Fruit fly (Drosophila melanogaster) whole organism, embryonic: ENCODE measurements around the gene Gad1.

Source experiments
- Atf-2 ChIP-seq: fragments of 200-800 bp; sonication (Bioruptor generic); optimal IDR thresholded peaks from 2 replicates; lab custom pipeline; 2016; ENCODE audit warnings: missing biosample characterization, missing genetic modification characterization
- B-H2 ChIP-seq: fragments of 200-800 bp; sonication (Bioruptor generic); optimal IDR thresholded peaks from 2 replicates; lab custom pipeline; 2018; ENCODE audit warnings: missing biosample characterization, mild to moderate bottlenecking, missing genetic modification characterization
- CG10147 ChIP-seq: fragments of 200-800 bp; sonication (Bioruptor generic); optimal IDR thresholded peaks from 2 replicates; lab custom pipeline; 2019; ENCODE audit warnings: missing biosample characterization, mild to moderate bottlenecking, missing genetic modification characterization, moderate library complexity
- CG1024 ChIP-seq: fragments of 200-800 bp; sonication (Bioruptor generic); IDR thresholded peaks from 2 replicates; pipeline ENCODE4 v1.3.6; 2022; ENCODE audit warnings: missing biosample characterization, missing genetic modification characterization
- CG10267 ChIP-seq: fragments of 200-800 bp; sonication (Bioruptor generic); optimal IDR thresholded peaks from 2 replicates; lab custom pipeline; 2018; ENCODE audit warnings: missing biosample characterization, mild to moderate bottlenecking, missing genetic modification characterization, moderate library complexity
- CG10274 ChIP-seq: fragments of 200-800 bp; sonication (Bioruptor generic); optimal IDR thresholded peaks from 3 replicates; lab custom pipeline; 2017; ENCODE audit warnings: missing biosample characterization, mild to moderate bottlenecking, missing genetic modification characterization
- CG10565 ChIP-seq: fragments of 200-800 bp; sonication (Bioruptor generic); optimal IDR thresholded peaks from 3 replicates; lab custom pipeline; 2016; ENCODE audit warnings: missing biosample characterization, mild to moderate bottlenecking, missing genetic modification characterization
- CG11085 ChIP-seq: fragments of 200-800 bp; sonication (Bioruptor generic); IDR thresholded peaks from 2 replicates; pipeline ENCODE4 v1.3.6; 2022; ENCODE audit warnings: missing biosample characterization, missing genetic modification characterization
- CG12942 ChIP-seq: fragments of 200-800 bp; sonication (Bioruptor generic); optimal IDR thresholded peaks from 3 replicates; lab custom pipeline; 2016; ENCODE audit warnings: missing biosample characterization, missing genetic modification characterization
- CG13296 ChIP-seq: fragments of 200-800 bp; sonication (Bioruptor generic); optimal IDR thresholded peaks from 3 replicates; lab custom pipeline; 2018; ENCODE audit warnings: missing biosample characterization, mild to moderate bottlenecking, missing genetic modification characterization
- CG15479 ChIP-seq: fragments of 200-800 bp; sonication (Bioruptor generic); optimal IDR thresholded peaks from 3 replicates; lab custom pipeline; 2019; ENCODE audit warnings: missing biosample characterization, mild to moderate bottlenecking, missing genetic modification characterization, moderate library complexity
- CG1602 ChIP-seq: fragments of 200-800 bp; sonication (Bioruptor generic); optimal IDR thresholded peaks from 3 replicates; lab custom pipeline; 2016; ENCODE audit warnings: missing biosample characterization, missing genetic modification characterization
- CG1792 ChIP-seq: fragments of 200-800 bp; sonication (Bioruptor generic); optimal IDR thresholded peaks from 2 replicates; lab custom pipeline; 2016; ENCODE audit warnings: missing biosample characterization, missing genetic modification characterization
- CG18476 ChIP-seq: fragments of 200-800 bp; sonication (Bioruptor generic); optimal IDR thresholded peaks from 2 replicates; lab custom pipeline; 2016; ENCODE audit warnings: missing biosample characterization, mild to moderate bottlenecking, missing genetic modification characterization
- CG2129 ChIP-seq: fragments of 200-800 bp; sonication (Bioruptor generic); IDR thresholded peaks from 2 replicates; pipeline ENCODE4 v1.3.6; 2022; ENCODE audit warnings: missing biosample characterization, missing genetic modification characterization; ENCODE audit not compliant: partially characterized antibody
- CG2712 ChIP-seq: fragments of 200-800 bp; optimal IDR thresholded peaks from 3 replicates; lab custom pipeline; 2019; ENCODE audit warnings: missing biosample characterization, mild to moderate bottlenecking, missing genetic modification characterization, moderate library complexity
- CG30020 ChIP-seq: fragments of 200-800 bp; optimal IDR thresholded peaks from 2 replicates; lab custom pipeline; 2019; ENCODE audit warnings: missing biosample characterization, mild to moderate bottlenecking, missing genetic modification characterization, moderate library complexity
- CG3995 ChIP-seq: fragments of 200-800 bp; sonication (Bioruptor generic); optimal IDR thresholded peaks from 3 replicates; lab custom pipeline; 2016; ENCODE audit warnings: missing biosample characterization, missing genetic modification characterization
- CG4282 ChIP-seq: fragments of 200-800 bp; sonication (Bioruptor generic); optimal IDR thresholded peaks from 2 replicates; lab custom pipeline; 2016; ENCODE audit warnings: missing biosample characterization, missing genetic modification characterization
- CG4854 ChIP-seq: fragments of 200-800 bp; sonication (Bioruptor generic); optimal IDR thresholded peaks from 2 replicates; lab custom pipeline; 2016; ENCODE audit warnings: missing biosample characterization, missing genetic modification characterization, inconsistent platforms
- CG6683 ChIP-seq: fragments of 200-800 bp; sonication (Bioruptor generic); optimal IDR thresholded peaks from 2 replicates; lab custom pipeline; 2017; ENCODE audit warnings: missing biosample characterization, mild to moderate bottlenecking, missing genetic modification characterization, missing genetic modification reagents
- CG6765 ChIP-seq: fragments of 200-800 bp; sonication (Bioruptor generic); optimal IDR thresholded peaks from 3 replicates; lab custom pipeline; 2017; ENCODE audit warnings: missing biosample characterization, mild to moderate bottlenecking, missing genetic modification characterization
- CG7745 ChIP-seq: fragments of 200-800 bp; sonication (Bioruptor generic); optimal IDR thresholded peaks from 2 replicates; lab custom pipeline; 2018; ENCODE audit warnings: missing biosample characterization, mild to moderate bottlenecking, missing genetic modification characterization, moderate library complexity
- CHES-1-like ChIP-seq: fragments of 200-800 bp; sonication (Bioruptor generic); optimal IDR thresholded peaks from 2 replicates; lab custom pipeline; 2016; ENCODE audit warnings: missing biosample characterization, missing genetic modification characterization
- Dbx ChIP-seq: fragments of 200-800 bp; sonication (Bioruptor generic); IDR thresholded peaks from 3 replicates; pipeline ENCODE4 v1.3.6; 2022; ENCODE audit warnings: missing biosample characterization, missing genetic modification characterization
- Dek ChIP-seq: fragments of 200-800 bp; sonication (Bioruptor generic); optimal IDR thresholded peaks from 3 replicates; lab custom pipeline; 2019; ENCODE audit warnings: missing biosample characterization, mild to moderate bottlenecking, missing genetic modification characterization, moderate library complexity
- Eip74EF ChIP-seq, 2 experiments: fragments of 200-800 bp in 1 of 2; fragments of >200 bp in 1 of 2; sonication (Bioruptor generic) in 1 of 2; optimal IDR thresholded peaks; 2 replicates each; lab custom pipeline; 2017 to 2019; ENCODE audit warnings: missing biosample characterization in 2 of 2, missing genetic modification characterization in 2 of 2, mild to moderate bottlenecking in 1 of 2, moderate library complexity in 1 of 2
- Elba2 ChIP-seq: fragments of 200-800 bp; sonication (Bioruptor generic); optimal IDR thresholded peaks from 3 replicates; lab custom pipeline; 2016; ENCODE audit warnings: missing biosample characterization, missing genetic modification characterization
- Lhr ChIP-seq: fragments of 200-800 bp; sonication (Bioruptor generic); optimal IDR thresholded peaks from 3 replicates; lab custom pipeline; 2017; ENCODE audit warnings: mild to moderate bottlenecking, missing biosample characterization, missing genetic modification reagents, missing genetic modification characterization
- Mad ChIP-seq: fragments of 200-800 bp; sonication (Bioruptor generic); optimal IDR thresholded peaks from 2 replicates; lab custom pipeline; 2016; ENCODE audit warnings: missing biosample characterization, missing genetic modification characterization
- NFAT ChIP-seq: fragments of 200-800 bp; sonication (Bioruptor generic); IDR thresholded peaks from 2 replicates; pipeline ENCODE4 v1.3.6; 2022; ENCODE audit warnings: missing biosample characterization, missing genetic modification characterization
- Opbp ChIP-seq: fragments of 200-800 bp; sonication (Bioruptor generic); IDR thresholded peaks from 3 replicates; pipeline ENCODE4 v1.3.6; 2022; ENCODE audit warnings: missing biosample characterization, missing genetic modification characterization; ENCODE audit not compliant: partially characterized antibody
- Spps ChIP-seq: fragments of 200-800 bp; sonication (Bioruptor generic); optimal IDR thresholded peaks from 2 replicates; lab custom pipeline; 2018; ENCODE audit warnings: missing biosample characterization, mild to moderate bottlenecking, missing genetic modification characterization
- abd-A ChIP-seq: fragments of 200-800 bp; sonication (Bioruptor generic); optimal IDR thresholded peaks from 3 replicates; lab custom pipeline; 2019; ENCODE audit warnings: missing biosample characterization, mild to moderate bottlenecking, missing genetic modification characterization, moderate library complexity
- ac ChIP-seq: fragments of 200-800 bp; sonication (Bioruptor generic); optimal IDR thresholded peaks from 3 replicates; lab custom pipeline; 2017; ENCODE audit warnings: missing biosample characterization, mild to moderate bottlenecking, missing genetic modification characterization
- bab2 ChIP-seq: fragments of 200-800 bp; sonication (Bioruptor generic); optimal IDR thresholded peaks from 2 replicates; lab custom pipeline; 2016; ENCODE audit warnings: missing biosample characterization, missing genetic modification characterization
- dati ChIP-seq: fragments of 200-800 bp; sonication (Bioruptor generic); IDR thresholded peaks from 2 replicates; pipeline ENCODE4 v1.3.6; 2022; ENCODE audit warnings: missing biosample characterization, missing genetic modification characterization
- fd102C ChIP-seq: fragments of 200-800 bp; sonication (Bioruptor generic); optimal IDR thresholded peaks from 2 replicates; lab custom pipeline; 2018; ENCODE audit warnings: missing biosample characterization, mild to moderate bottlenecking, missing genetic modification characterization, moderate library complexity
- gt ChIP-seq: fragments of 200-800 bp; sonication (Bioruptor generic); IDR thresholded peaks from 2 replicates; pipeline ENCODE4 v1.3.6; 2022; ENCODE audit warnings: missing biosample characterization, missing genetic modification characterization
- hb ChIP-seq: fragments of 200-800 bp; sonication (Bioruptor generic); IDR thresholded peaks from 3 replicates; pipeline ENCODE4 v1.3.6; 2022; ENCODE audit warnings: missing biosample characterization, missing genetic modification characterization; ENCODE audit not compliant: partially characterized antibody
- jumu ChIP-seq: fragments of 200-800 bp; sonication (Bioruptor generic); optimal IDR thresholded peaks from 3 replicates; lab custom pipeline; 2016; ENCODE audit warnings: missing biosample characterization, missing genetic modification characterization
- knrl ChIP-seq: fragments of 200-800 bp; sonication (Bioruptor generic); IDR thresholded peaks from 3 replicates; pipeline ENCODE4 v1.3.6; 2022; ENCODE audit warnings: missing biosample characterization, missing genetic modification characterization; ENCODE audit not compliant: partially characterized antibody
- maf-S ChIP-seq: fragments of 200-800 bp; sonication (Bioruptor generic); optimal IDR thresholded peaks from 2 replicates; lab custom pipeline; 2016; ENCODE audit warnings: missing biosample characterization, missing genetic modification characterization
- ranshi ChIP-seq: fragments of 200-800 bp; sonication (Bioruptor generic); IDR thresholded peaks from 2 replicates; pipeline ENCODE4 v1.3.6; 2022; ENCODE audit warnings: missing biosample characterization, missing genetic modification characterization
- sc ChIP-seq, 3 experiments: fragments of >200 bp in 2 of 3; fragments of 200-800 bp in 1 of 3; sonication (Bioruptor generic) in 1 of 3; optimal IDR thresholded peaks; 2 replicates in 2 of 3; 3 replicates in 1 of 3; lab custom pipeline; 2017; ENCODE audit warnings: mild to moderate bottlenecking in 1 of 3, missing biosample characterization in 1 of 3, missing genetic modification characterization in 1 of 3, missing genetic modification reagents in 1 of 3
- scrt ChIP-seq: fragments of 200-800 bp; sonication (Bioruptor generic); optimal IDR thresholded peaks from 2 replicates; lab custom pipeline; 2018; ENCODE audit warnings: missing biosample characterization, mild to moderate bottlenecking, missing genetic modification characterization, moderate library complexity
- stc ChIP-seq: fragments of 200-800 bp; sonication (Bioruptor generic); IDR thresholded peaks from 2 replicates; pipeline ENCODE4 v1.3.6; 2022; ENCODE audit warnings: missing biosample characterization, missing genetic modification characterization
- tap ChIP-seq: fragments of 200-800 bp; optimal IDR thresholded peaks from 3 replicates; lab custom pipeline; 2019; ENCODE audit warnings: missing biosample characterization, mild to moderate bottlenecking, missing genetic modification characterization, moderate library complexity

Gad1 gene

DNA sequence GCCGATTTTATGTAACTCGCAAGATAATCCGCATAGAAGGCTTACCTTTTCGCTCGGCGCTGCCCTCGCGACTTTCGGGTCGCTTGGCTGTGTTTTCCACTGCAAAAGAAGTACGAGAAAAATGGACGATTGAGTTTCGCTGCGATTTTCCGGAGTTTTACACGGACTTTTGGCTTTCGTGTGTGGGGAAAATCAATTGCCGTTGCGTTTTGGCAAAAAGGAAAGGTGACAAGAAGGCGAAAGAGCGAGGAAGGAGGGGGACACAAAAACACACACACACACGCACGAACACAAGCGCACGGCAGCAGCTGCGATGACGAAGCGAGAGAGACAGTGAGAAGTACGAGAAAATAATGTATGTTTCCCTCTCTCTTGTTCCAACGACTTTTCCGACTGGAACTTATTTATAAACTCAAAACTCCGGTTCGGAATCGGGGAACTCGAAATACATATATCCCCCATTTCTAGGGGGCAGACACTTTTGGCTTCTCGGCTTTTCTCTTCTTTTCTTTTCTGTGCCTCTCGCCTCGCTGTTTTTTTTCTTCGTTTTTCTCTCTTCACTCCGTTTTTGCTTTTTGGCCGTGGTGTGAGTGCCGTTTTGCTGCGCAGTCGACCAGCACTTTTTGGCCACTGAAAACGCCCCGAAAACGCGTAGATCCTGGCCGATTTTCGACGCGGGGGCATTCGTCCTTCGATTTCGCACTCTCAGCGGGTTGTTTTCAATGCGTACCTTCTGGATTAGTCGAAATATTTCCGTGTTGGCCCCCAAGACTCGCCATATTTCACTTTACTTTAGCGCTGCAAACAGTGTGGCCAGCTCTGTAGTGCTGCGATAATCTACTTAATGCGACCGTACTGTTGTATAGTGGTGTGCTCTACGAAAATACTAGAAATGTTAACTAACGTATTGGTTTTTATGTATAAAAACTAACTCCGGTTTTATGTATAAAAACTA lies 45.5 kb upstream of the Gad1 start, which contains the start of gene ens (continued):
- TF ChIP-seq gt (no peak), ac (peak; percentile 9), jumu (GFP tag; lab: Kevin White, UChicago) (no peak), CG4282 (GFP tag; lab: Kevin White, UChicago) (no peak), scrt (GFP tag; lab: Kevin White, UChicago) (no peak), CG10565 (no peak), CHES-1-like (GFP tag; lab: Kevin White, UChicago) (no peak), stc (GFP tag; lab: Robert Waterston, UW) (no peak), Elba2 (GFP tag; lab: Kevin White, UChicago) (no peak), CG2129 (no peak), maf-S (GFP tag; lab: Kevin White, UChicago) (no peak), Dek (tag; lab: Kevin White, UChicago) (no peak), sc (optimal IDR thresholded peaks at IDR 0.05; lab: Kevin White, UChicago) (no peak), sc (GFP tag; optimal IDR thresholded peaks at IDR 0.05; lab: Kevin White, UChicago) (no peak), Dbx (GFP tag; lab: Robert Waterston, UW) (no peak), CG2712 (tag; lab: Kevin White, UChicago) (no peak), CG4854 (GFP tag; lab: Kevin White, UChicago) (no peak), CG18476 (GFP tag; lab: Kevin White, UChicago) (no peak), CG1024 (GFP tag; lab: Robert Waterston, UW) (no peak), ranshi (GFP tag; lab: Robert Waterston, UW) (no peak), tap (no peak), Atf-2 (no peak), CG30020 (no peak), CG6683 (GFP tag; lab: Kevin White, UChicago) (no peak), B-H2 (GFP tag; lab: Kevin White, UChicago) (no peak), NFAT (GFP tag; lab: Robert Waterston, UW) (no peak), CG15479 (GFP tag; lab: Kevin White, UChicago) (no peak), CG11085 (GFP tag; lab: Robert Waterston, UW) (no peak), hb (no peak), CG10267 (peak; percentile 2), Spps (tag; lab: Kevin White, UChicago) (no peak), CG10274 (no peak), Lhr (GFP tag; lab: Kevin White, UChicago) (no peak), CG7745 (tag; lab: Kevin White, UChicago) (no peak), Mad (no peak), Opbp (GFP tag; lab: Robert Waterston, UW) (0 out of 3 replicates have a peak, but pooled peaks have one; percentile 52), knrl (GFP tag; lab: Robert Waterston, UW) (0 out of 3 replicates have a peak, but pooled peaks have one; percentile 25), CG10147 (GFP tag; lab: Kevin White, UChicago) (no peak), CG12942 (GFP tag; lab: Kevin White, UChicago) (no peak), abd-A (no peak), fd102C (GFP tag; lab: Kevin White, UChicago) (no peak), CG13296 (GFP tag; lab: Kevin White, UChicago) (no peak), Eip74EF (GFP tag; optimal IDR thresholded peaks at IDR 0.05; lab: Kevin White, UChicago) (no peak), dati (GFP tag; lab: Robert Waterston, UW) (no peak), CG6765 (no peak), bab2 (no peak), CG3995 (GFP tag; lab: Kevin White, UChicago) (no peak), CG1602 (GFP tag; lab: Kevin White, UChicago) (no peak), CG1792 (GFP tag; lab: Kevin White, UChicago) (no peak)
